2 fruit fly cellular contexts compared by ENCODE assay signal in genomic region chr3L:15007271-15007948, dm6.
TF ChIP-seq lines count a peak whose summit lies in the region.

No protein-coding gene starts in this region.

TF ChIP-seq in whole organism, embryonic, 481 proteins besides CTCF, POLR2A, EP300 and RAD21 (continued from another document):
- no peak for TF ChIP-seq vnd (GFP tag; IDR thresholded peaks at IDR 0.05; lab: Robert Waterston, UW; ENCODE audit: partially characterized antibody)
- TF ChIP-seq CG10462 (GFP tag; optimal IDR thresholded peaks at IDR 0.05; lab: Kevin White, UChicago), result no peak
- TF ChIP-seq Chrac-16 (GFP tag; optimal IDR thresholded peaks at IDR 0.05; lab: Kevin White, UChicago), result no peak
- TF ChIP-seq Jarid2 (GFP tag; optimal IDR thresholded peaks at IDR 0.05; lab: Kevin White, UChicago), result no peak
- no peak for TF ChIP-seq Hsf (GFP tag; optimal IDR thresholded peaks at IDR 0.05; lab: Kevin White, UChicago)
- TF ChIP-seq CG8359 (GFP tag; optimal IDR thresholded peaks at IDR 0.05; lab: Kevin White, UChicago; ENCODE audit: borderline replicate concordance), result no peak
- no peak for TF ChIP-seq gce (GFP tag; IDR thresholded peaks at IDR 0.05; lab: Robert Waterston, UW)
- TF ChIP-seq bbx (GFP tag; IDR thresholded peaks at IDR 0.05; lab: Robert Waterston, UW; ENCODE audit: partially characterized antibody), result no peak
- no peak for TF ChIP-seq pho (GFP tag; optimal IDR thresholded peaks at IDR 0.05; lab: Kevin White, UChicago)
- TF ChIP-seq ttk (GFP tag; IDR thresholded peaks at IDR 0.05; lab: Robert Waterston, UW), result no peak
- TF ChIP-seq Myb (GFP tag; optimal IDR thresholded peaks at IDR 0.05; lab: Kevin White, UChicago), result no peak
- no peak for TF ChIP-seq Bdp1 (GFP tag; optimal IDR thresholded peaks at IDR 0.05; lab: Kevin White, UChicago)
- TF ChIP-seq CG33213 (GFP tag; optimal IDR thresholded peaks at IDR 0.05; lab: Kevin White, UChicago), result no peak
- TF ChIP-seq lilli (GFP tag; optimal IDR thresholded peaks at IDR 0.05; lab: Kevin White, UChicago), result no peak
- no peak for TF ChIP-seq CG10431 (GFP tag; optimal IDR thresholded peaks at IDR 0.05; lab: Kevin White, UChicago)
- no peak for TF ChIP-seq HLHmδ (GFP tag; optimal IDR thresholded peaks at IDR 0.05; lab: Kevin White, UChicago)
- TF ChIP-seq grn (GFP tag; optimal IDR thresholded peaks at IDR 0.05; lab: Kevin White, UChicago), result peak; percentile 71
TF ChIP-seq in whole organism, embryonic: peak in this region for 5.

TF ChIP-seq in whole organism, prepupa, 60 proteins besides CTCF, POLR2A, EP300 and RAD21 (continued from another document):
- TF ChIP-seq fkh (GFP tag; optimal IDR thresholded peaks at IDR 0.05; lab: Kevin White, UChicago) (no peak), Eip75B (GFP tag; optimal IDR thresholded peaks at IDR 0.05; lab: Kevin White, UChicago) (peak; percentile 28), Sox102F (GFP tag; optimal IDR thresholded peaks at IDR 0.05; lab: Kevin White, UChicago) (peak; percentile 17), OdsH (GFP tag; optimal IDR thresholded peaks at IDR 0.05; lab: Kevin White, UChicago) (peak; percentile 58), CG6854 (GFP tag; optimal IDR thresholded peaks at IDR 0.05; lab: Kevin White, UChicago) (no peak), CG32006 (GFP tag; optimal IDR thresholded peaks at IDR 0.05; lab: Kevin White, UChicago) (peak; percentile 58), Hr38 (GFP tag; optimal IDR thresholded peaks at IDR 0.05; lab: Kevin White, UChicago) (no peak), esn (GFP tag; optimal IDR thresholded peaks at IDR 0.05; lab: Kevin White, UChicago) (peak; percentile 28), dac (GFP tag; optimal IDR thresholded peaks at IDR 0.05; lab: Kevin White, UChicago) (no peak), CG3032 (tag; optimal IDR thresholded peaks at IDR 0.05; lab: Kevin White, UChicago) (peak; percentile 21), Hr4 (GFP tag; optimal IDR thresholded peaks at IDR 0.05; lab: Kevin White, UChicago) (peak; percentile 31), svp (GFP tag; lab: Kevin White, UChicago) (peak; percentile 69), acj6 (GFP tag; optimal IDR thresholded peaks at IDR 0.05; lab: Kevin White, UChicago) (peak; percentile 24), CG6792 (GFP tag; optimal IDR thresholded peaks at IDR 0.05; lab: Kevin White, UChicago) (peak; percentile 8), Ets21C (GFP tag; optimal IDR thresholded peaks at IDR 0.05; lab: Kevin White, UChicago) (peak; percentile 16), Eip93F (GFP tag; optimal IDR thresholded peaks at IDR 0.05; lab: Kevin White, UChicago) (no peak), CG10631 (GFP tag; optimal IDR thresholded peaks at IDR 0.05; lab: Kevin White, UChicago) (peak; percentile 15), CG11294 (GFP tag; IDR thresholded peaks at IDR 0.05; lab: Robert Waterston, UW) (no peak), CG6276 (GFP tag; optimal IDR thresholded peaks at IDR 0.05; lab: Kevin White, UChicago) (no peak), topi (GFP tag; optimal IDR thresholded peaks at IDR 0.05; lab: Kevin White, UChicago) (no peak), CG11902 (GFP tag; optimal IDR thresholded peaks at IDR 0.05; lab: Kevin White, UChicago) (no peak), CG16779 (tag; optimal IDR thresholded peaks at IDR 0.05; lab: Kevin White, UChicago) (no peak), CG34406 (GFP tag; optimal IDR thresholded peaks at IDR 0.05; lab: Kevin White, UChicago) (peak; percentile 22), CG31627 (GFP tag; optimal IDR thresholded peaks at IDR 0.05; lab: Kevin White, UChicago) (peak; percentile 16), spab (GFP tag; optimal IDR thresholded peaks at IDR 0.05; lab: Kevin White, UChicago) (peak; percentile 7), fd85E (GFP tag; optimal IDR thresholded peaks at IDR 0.05; lab: Kevin White, UChicago) (no peak), CG6163 (GFP tag; IDR thresholded peaks at IDR 0.05; lab: Robert Waterston, UW) (peak; percentile 56; the same call in 2 of the 3 replicates), Sox15 (GFP tag; optimal IDR thresholded peaks at IDR 0.05; lab: Kevin White, UChicago) (no peak), CG8632 (GFP tag; optimal IDR thresholded peaks at IDR 0.05; lab: Kevin White, UChicago) (peak; percentile 7), salr (GFP tag; optimal IDR thresholded peaks at IDR 0.05; lab: Kevin White, UChicago) (no peak), fd59A (GFP tag; optimal IDR thresholded peaks at IDR 0.05; lab: Kevin White, UChicago) (peak; percentile 25), dsx (GFP tag; optimal IDR thresholded peaks at IDR 0.05; lab: Kevin White, UChicago; ENCODE audit: poor library complexity, severe bottlenecking) (peak; percentile 8), Gug (GFP tag; IDR thresholded peaks at IDR 0.05; lab: Robert Waterston, UW) (no peak), eg (GFP tag; IDR thresholded peaks at IDR 0.05; lab: Robert Waterston, UW) (0 out of 3 replicates have a peak, but pooled peaks have one; percentile 30), Ets96B (tag; optimal IDR thresholded peaks at IDR 0.05; lab: Kevin White, UChicago) (peak; percentile 45), CG3919 (GFP tag; optimal IDR thresholded peaks at IDR 0.05; lab: Kevin White, UChicago) (no peak)
